Fruit fly (Drosophila melanogaster) whole organism, embryonic: Measurements from ENCODE around the gene CG2865.

ENCODE experiments used
- Asciz ChIP-seq: fragments of 200-800 bp; sonication (Bioruptor generic); optimal IDR thresholded peaks from 2 replicates; lab custom pipeline; 2017; ENCODE audit warnings: missing biosample characterization, mild to moderate bottlenecking, missing genetic modification characterization, missing genetic modification reagents
- CG42726 ChIP-seq: fragments of 200-800 bp; sonication (Bioruptor generic); IDR thresholded peaks from 2 replicates; pipeline ENCODE4 v1.3.6; 2022; ENCODE audit warnings: missing biosample characterization, missing genetic modification characterization; ENCODE audit not compliant: partially characterized antibody
- CG6854 ChIP-seq: fragments of 200-800 bp; sonication (Bioruptor generic); optimal IDR thresholded peaks from 3 replicates; lab custom pipeline; 2017; ENCODE audit warnings: missing biosample characterization, mild to moderate bottlenecking, missing genetic modification characterization
- CG7963 ChIP-seq: fragments of 200-800 bp; sonication (Bioruptor generic); IDR thresholded peaks from 3 replicates; pipeline ENCODE4 v1.3.6; 2022; ENCODE audit warnings: missing biosample characterization, missing genetic modification characterization; ENCODE audit not compliant: partially characterized antibody
- CG8478 ChIP-seq: fragments of >200 bp; optimal IDR thresholded peaks from 2 replicates; lab custom pipeline; 2018
- Dfd ChIP-seq, 2 experiments: fragments of >200 bp; optimal IDR thresholded peaks; 2 replicates each; lab custom pipeline; 2017; ENCODE audit warnings: missing biosample characterization in 2 of 2, missing genetic modification characterization in 2 of 2
- h ChIP-seq: fragments of >200 bp; optimal IDR thresholded peaks from 2 replicates; lab custom pipeline; 2017
- hbn ChIP-seq: fragments of 200-800 bp; sonication (Bioruptor generic); IDR thresholded peaks from 2 replicates; pipeline ENCODE4 v1.3.6; 2022; ENCODE audit warnings: missing biosample characterization, missing genetic modification characterization; ENCODE audit not compliant: partially characterized antibody
- pros ChIP-seq: fragments of 200-800 bp; sonication (Bioruptor generic); optimal IDR thresholded peaks from 3 replicates; lab custom pipeline; 2019; ENCODE audit warnings: missing biosample characterization, mild to moderate bottlenecking, missing genetic modification characterization, moderate library complexity
- z ChIP-seq: fragments of 200-800 bp; sonication (Bioruptor generic); IDR thresholded peaks from 3 replicates; pipeline ENCODE4 v1.3.6; 2022; ENCODE audit warnings: missing biosample characterization, missing genetic modification characterization

- TF ChIP-seq pros (no peak), hbn (GFP tag; lab: Robert Waterston, UW) (no peak), Dfd (GFP tag; optimal IDR thresholded peaks at IDR 0.05; lab: Kevin White, UChicago) (no peak), CG8478 (lab: Kevin White, UChicago) (no peak), z (GFP tag; lab: Robert Waterston, UW) (no peak), Asciz (no peak), CG42726 (GFP tag; lab: Robert Waterston, UW) (no peak), h (lab: Kevin White, UChicago) (no peak), CG7963 (GFP tag; lab: Robert Waterston, UW) (no peak), CG6854 (no peak)
Observed at dm6 chrX:2269822-2270556, 23.2 kb downstream of the CG2865 start.
